Fruit fly (Drosophila melanogaster) whole organism, wandering third instar larva: Measurements from ENCODE around the gene CG5180.

Experiments
- Abd-B ChIP-seq: fragments of >200 bp; optimal IDR thresholded peaks from 2 replicates; lab custom pipeline; 2017; ENCODE audit warnings: missing biosample characterization, missing genetic modification characterization
- CG32264 ChIP-seq: fragments of 200-800 bp; sonication (Bioruptor generic); optimal IDR thresholded peaks from 2 replicates; lab custom pipeline; 2016; ENCODE audit warnings: missing biosample characterization, missing genetic modification characterization
- CG9705 ChIP-seq: fragments of 200-800 bp; sonication (Bioruptor generic); optimal IDR thresholded peaks from 2 replicates; lab custom pipeline; 2018; ENCODE audit warnings: missing biosample characterization, mild to moderate bottlenecking, missing genetic modification characterization
- CrebA ChIP-seq: fragments of 200-800 bp; sonication (Bioruptor generic); optimal IDR thresholded peaks from 2 replicates; lab custom pipeline; 2016; ENCODE audit warnings: missing biosample characterization, mild to moderate bottlenecking, missing genetic modification characterization, borderline replicate concordance
- Dif ChIP-seq: fragments of 200-275, 200-300 bp; sonication (Bioruptor generic); optimal IDR thresholded peaks from 2 replicates; lab custom pipeline; 2018; ENCODE audit warnings: missing biosample characterization, missing genetic modification characterization; ENCODE audit not compliant: partially characterized antibody
- GATAd ChIP-seq: sonication (Bioruptor generic); optimal IDR thresholded peaks from 2 replicates; lab custom pipeline; 2016; ENCODE audit warnings: missing biosample characterization, missing genetic modification characterization
- Hnf4 ChIP-seq: fragments of 200-800 bp; sonication (Bioruptor generic); optimal IDR thresholded peaks from 2 replicates; lab custom pipeline; 2016; ENCODE audit warnings: missing biosample characterization, mild to moderate bottlenecking, missing genetic modification characterization
- Hr78 ChIP-seq: fragments of >200 bp; optimal IDR thresholded peaks from 2 replicates; lab custom pipeline; 2017; ENCODE audit warnings: missing biosample characterization, missing genetic modification characterization
- Hr83 ChIP-seq: fragments of 200-300 bp; sonication (Bioruptor generic); optimal IDR thresholded peaks from 2 replicates; lab custom pipeline; 2016; ENCODE audit warnings: missing biosample characterization, mild to moderate bottlenecking, missing genetic modification characterization, moderate library complexity; ENCODE audit not compliant: poor library complexity, severe bottlenecking
- Jra ChIP-seq: sonication (Bioruptor generic); optimal IDR thresholded peaks from 2 replicates; lab custom pipeline; 2016; ENCODE audit warnings: missing biosample characterization, missing genetic modification characterization
- Mio ChIP-seq: sonication (Bioruptor generic); optimal IDR thresholded peaks from 2 replicates; lab custom pipeline; 2016; ENCODE audit warnings: missing biosample characterization, missing genetic modification characterization
- Myc ChIP-seq: fragments of >200 bp; optimal IDR thresholded peaks from 2 replicates; lab custom pipeline; 2017
- N ChIP-seq: fragments of >200 bp; optimal IDR thresholded peaks from 2 replicates; lab custom pipeline; 2018; ENCODE audit warnings: missing biosample characterization, missing external identifiers, missing genetic modification characterization
- OdsH ChIP-seq: fragments of 200-800 bp; sonication (Bioruptor generic); optimal IDR thresholded peaks from 2 replicates; lab custom pipeline; 2016; ENCODE audit warnings: missing biosample characterization, mild to moderate bottlenecking, missing genetic modification characterization
- Rel ChIP-seq, 2 experiments: fragments of 200-800 bp; sonication (Bioruptor generic) in 1 of 2; optimal IDR thresholded peaks; 2 replicates in 1 of 2; 3 replicates in 1 of 2; lab custom pipeline; 2016 to 2019; ENCODE audit warnings: mild to moderate bottlenecking in 2 of 2, missing biosample characterization in 2 of 2, missing genetic modification characterization in 2 of 2, moderate library complexity in 1 of 2
- Sp1 ChIP-seq: fragments of 200-800 bp; sonication (Bioruptor generic); optimal IDR thresholded peaks from 3 replicates; lab custom pipeline; 2019; ENCODE audit warnings: missing biosample characterization, mild to moderate bottlenecking, missing genetic modification characterization, moderate library complexity
- Vsx2 ChIP-seq: fragments of 200-300, 225-300 bp; sonication (Bioruptor generic); optimal IDR thresholded peaks from 2 replicates; lab custom pipeline; 2018; ENCODE audit warnings: missing biosample characterization, missing genetic modification characterization; ENCODE audit not compliant: partially characterized antibody
- br ChIP-seq: fragments of 200-800 bp; sonication (Bioruptor generic); optimal IDR thresholded peaks from 2 replicates; lab custom pipeline; 2016; ENCODE audit warnings: missing biosample characterization, missing genetic modification characterization
- brk ChIP-seq: fragments of 200-800 bp; sonication (Bioruptor generic); optimal IDR thresholded peaks from 2 replicates; lab custom pipeline; 2016; ENCODE audit warnings: missing biosample characterization, mild to moderate bottlenecking, missing genetic modification characterization
- dl ChIP-seq, 2 experiments: fragments of 175-275, 200-275 bp in 1 of 2; fragments of 200-275 bp in 1 of 2; sonication (Bioruptor generic); optimal IDR thresholded peaks; lab custom pipeline; 2018; ENCODE audit warnings: mild to moderate bottlenecking in 2 of 2, missing biosample characterization in 2 of 2, missing genetic modification characterization in 2 of 2, moderate library complexity in 2 of 2; ENCODE audit not compliant: partially characterized antibody in 2 of 2, insufficient read depth in 1 of 2
- dmrt93B ChIP-seq: fragments of 200-800 bp; sonication (Bioruptor generic); optimal IDR thresholded peaks from 2 replicates; lab custom pipeline; 2018; ENCODE audit warnings: missing biosample characterization, mild to moderate bottlenecking, missing genetic modification characterization
- dsf ChIP-seq: sonication (Bioruptor generic); optimal IDR thresholded peaks from 2 replicates; lab custom pipeline; 2016; ENCODE audit warnings: missing biosample characterization, missing genetic modification characterization, borderline replicate concordance
- ey ChIP-seq: fragments of 200-800 bp; sonication (Bioruptor generic); optimal IDR thresholded peaks from 2 replicates; lab custom pipeline; 2016; ENCODE audit warnings: missing biosample characterization, missing genetic modification characterization
- foxo ChIP-seq, 2 experiments: fragments of 200-800 bp; sonication (Bioruptor generic); optimal IDR thresholded peaks; 2 replicates in 1 of 2; 3 replicates in 1 of 2; lab custom pipeline; 2016 to 2017; ENCODE audit warnings: missing biosample characterization in 2 of 2, missing genetic modification characterization in 2 of 2
- fru ChIP-seq: fragments of 200-800 bp; sonication (Bioruptor generic); optimal IDR thresholded peaks from 3 replicates; lab custom pipeline; 2016; ENCODE audit warnings: missing biosample characterization, mild to moderate bottlenecking, missing genetic modification characterization
- h ChIP-seq: fragments of 200-800 bp; sonication (Bioruptor generic); optimal IDR thresholded peaks from 3 replicates; lab custom pipeline; 2016; ENCODE audit warnings: missing biosample characterization, mild to moderate bottlenecking, missing genetic modification characterization
- jim ChIP-seq: fragments of 175-275, 200-325 bp; sonication (Bioruptor generic); optimal IDR thresholded peaks from 2 replicates; lab custom pipeline; 2016; ENCODE audit warnings: missing biosample characterization, mild to moderate bottlenecking, missing genetic modification characterization
- lola ChIP-seq: fragments of >200 bp; optimal IDR thresholded peaks from 2 replicates; lab custom pipeline; 2017; ENCODE audit warnings: missing biosample characterization, missing genetic modification characterization
- pan ChIP-seq: fragments of >200 bp; optimal IDR thresholded peaks from 2 replicates; lab custom pipeline; 2017
- rgr ChIP-seq: fragments of 200-800 bp; sonication (Bioruptor generic); optimal IDR thresholded peaks from 3 replicates; lab custom pipeline; 2016; ENCODE audit warnings: missing biosample characterization, mild to moderate bottlenecking, missing genetic modification characterization
- sage ChIP-seq: fragments of 200-800 bp; sonication (Bioruptor generic); optimal IDR thresholded peaks from 2 replicates; lab custom pipeline; 2016; ENCODE audit warnings: missing biosample characterization, mild to moderate bottlenecking, missing genetic modification characterization
- sv ChIP-seq: fragments of 200-800 bp; sonication (Bioruptor generic); optimal IDR thresholded peaks from 3 replicates; lab custom pipeline; 2016; ENCODE audit warnings: missing biosample characterization, missing genetic modification characterization
- tai ChIP-seq: sonication (Bioruptor generic); optimal IDR thresholded peaks from 2 replicates; lab custom pipeline; 2016; ENCODE audit warnings: missing biosample characterization, missing genetic modification characterization
- usp ChIP-seq: fragments of >200 bp; optimal IDR thresholded peaks from 2 replicates; lab custom pipeline; 2017; ENCODE audit warnings: missing biosample characterization, missing genetic modification characterization
- woc ChIP-seq: sonication (Bioruptor generic); optimal IDR thresholded peaks from 2 replicates; lab custom pipeline; 2016; ENCODE audit warnings: missing biosample characterization, mild to moderate bottlenecking, missing genetic modification characterization

Gene CG5180

DNA sequence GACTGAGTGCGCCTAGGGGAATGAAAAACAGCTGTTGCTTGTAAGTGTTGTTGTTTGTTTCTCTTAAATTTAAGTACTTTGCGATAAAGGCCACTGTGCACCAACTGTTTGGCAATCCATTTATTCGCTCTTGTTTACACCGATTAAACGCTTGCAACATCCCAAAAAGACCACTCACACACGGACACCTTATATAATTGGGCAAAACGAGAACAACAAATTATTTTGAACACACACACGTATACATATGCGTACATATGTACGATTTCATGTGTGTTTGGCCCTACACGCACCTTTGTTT is 666 bp upstream of the CG5180 start:
- no peak for TF ChIP-seq GATAd (GFP tag; lab: Kevin White, UChicago)
- TF ChIP-seq tai (GFP tag; lab: Kevin White, UChicago) = no peak
- TF ChIP-seq OdsH (GFP tag; lab: Kevin White, UChicago) = no peak
- no peak for TF ChIP-seq dl (GFP tag; optimal IDR thresholded peaks at IDR 0.05; lab: Kevin White, UChicago; ENCODE audit: insufficient read depth in 1 of 2, partially characterized antibody in 2 of 2)
- TF ChIP-seq Abd-B = no peak
- TF ChIP-seq CrebA (GFP tag; lab: Kevin White, UChicago) = no peak
- no peak for TF ChIP-seq CG9705
- TF ChIP-seq woc = no peak
- TF ChIP-seq CG32264 (GFP tag; lab: Kevin White, UChicago) = no peak
- TF ChIP-seq br (GFP tag; lab: Kevin White, UChicago) = no peak
- TF ChIP-seq Mio (GFP tag; lab: Kevin White, UChicago) = no peak

DNA sequence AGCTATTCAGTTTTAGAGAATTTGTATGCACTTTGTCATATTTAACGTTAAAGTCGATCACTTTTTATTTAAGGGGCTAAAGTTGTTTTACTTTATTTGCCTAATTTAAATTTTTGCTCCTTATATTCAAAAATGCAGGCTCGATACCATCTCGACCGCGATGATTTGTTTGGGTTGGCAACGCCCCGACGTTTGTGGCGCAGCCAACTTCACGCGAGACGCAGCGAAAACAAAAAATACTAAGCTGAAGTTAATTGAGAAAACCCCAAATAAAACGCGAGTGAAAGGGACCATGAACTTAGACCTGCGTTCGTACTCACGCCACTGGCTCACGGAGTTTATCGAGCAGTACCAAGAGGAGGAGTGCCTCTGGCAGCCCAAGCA is 368 bp downstream of the CG5180 start:
- TF ChIP-seq Vsx2 (GFP tag; lab: Kevin White, UChicago) (no peak), jim (GFP tag; lab: Kevin White, UChicago) (no peak), N (no peak), fru (no peak), Mio (GFP tag; lab: Kevin White, UChicago) (no peak), lola (GFP tag; lab: Kevin White, UChicago) (no peak), Hr78 (GFP tag; lab: Kevin White, UChicago) (no peak), sv (GFP tag; lab: Kevin White, UChicago) (no peak), Rel (GFP tag; optimal IDR thresholded peaks at IDR 0.05; lab: Kevin White, UChicago) (no peak), Rel (tag; optimal IDR thresholded peaks at IDR 0.05; lab: Kevin White, UChicago) (peak; percentile 67), Hr83 (GFP tag; lab: Kevin White, UChicago) (peak; percentile 29)

- TF ChIP-seq Dif (GFP tag; lab: Kevin White, UChicago) (no peak), h (GFP tag; lab: Kevin White, UChicago) (no peak), OdsH (GFP tag; lab: Kevin White, UChicago) (no peak), Hr78 (GFP tag; lab: Kevin White, UChicago) (no peak), pan (no peak), woc (no peak), CG32264 (GFP tag; lab: Kevin White, UChicago) (no peak), ey (GFP tag; lab: Kevin White, UChicago) (no peak), Jra (GFP tag; lab: Kevin White, UChicago) (no peak), jim (GFP tag; lab: Kevin White, UChicago) (no peak), usp (GFP tag; lab: Kevin White, UChicago) (no peak), Sp1 (no peak), Myc (no peak), N (no peak), Mio (GFP tag; lab: Kevin White, UChicago) (no peak), foxo (GFP tag; optimal IDR thresholded peaks at IDR 0.05; lab: Kevin White, UChicago) (no peak), dsf (GFP tag; lab: Kevin White, UChicago) (no peak), sage (GFP tag; lab: Kevin White, UChicago) (no peak), dmrt93B (no peak)
Measured at dm6 chr3R:20560019-20560667, 2.4 kb downstream of the CG5180 start, which contains the start of gene CG15922. TSS of gene CG15922 (minus strand) at chr3R:20560280.

DNA sequence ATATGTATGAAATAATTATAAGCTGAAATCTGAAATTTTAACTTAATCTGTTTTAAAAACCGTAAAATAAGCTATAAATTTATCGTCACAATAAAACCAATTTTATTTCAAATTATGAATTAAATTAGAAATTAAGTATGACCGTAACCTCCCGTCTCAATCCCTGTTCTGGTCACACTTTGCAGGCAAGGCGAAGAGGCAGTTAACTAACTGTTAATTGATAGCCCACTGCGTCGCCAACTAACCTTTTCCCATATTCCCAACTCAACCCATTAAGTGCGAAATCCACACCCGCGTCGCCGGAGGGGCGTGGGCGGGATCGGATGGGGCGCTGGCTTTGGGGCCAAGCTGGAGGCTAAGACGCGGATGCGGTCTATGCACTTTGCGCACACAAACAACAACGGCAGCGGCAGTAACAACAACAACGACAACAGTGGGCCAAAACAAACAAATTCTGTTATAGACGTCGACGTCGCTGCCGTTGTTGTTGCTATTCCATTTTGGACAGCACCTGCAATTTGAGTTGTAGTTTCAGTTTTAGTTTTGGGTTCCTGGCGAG is 3.0 kb downstream of the CG5180 start, which contains the start of gene CG5191:
TSS of gene CG5191 (plus strand) at position 198 of the 559 bp plus-strand sequence.
- peak; percentile 3 for TF ChIP-seq h (GFP tag; lab: Kevin White, UChicago)
- TF ChIP-seq brk (GFP tag; lab: Kevin White, UChicago) = no peak
- TF ChIP-seq fru = peak; percentile 8
- TF ChIP-seq Hnf4 (GFP tag; lab: Kevin White, UChicago) = no peak
- no peak for TF ChIP-seq rgr
- peak; percentile 9 for TF ChIP-seq ey (GFP tag; lab: Kevin White, UChicago)
- no peak for TF ChIP-seq Hr78 (GFP tag; lab: Kevin White, UChicago)
- TF ChIP-seq tai (GFP tag; lab: Kevin White, UChicago) = no peak
- no peak for TF ChIP-seq dmrt93B
- TF ChIP-seq dsf (GFP tag; lab: Kevin White, UChicago) = no peak
- no peak for TF ChIP-seq woc
- no peak for TF ChIP-seq Mio (GFP tag; lab: Kevin White, UChicago)
- TF ChIP-seq Vsx2 (GFP tag; lab: Kevin White, UChicago) = no peak
